Fruit fly (Drosophila melanogaster) whole organism, embryonic: ENCODE results near the gene MsR2.
A peak's percentile ranks its signal among the peaks of the same experiment; 100 is the strongest.

Experiments used
- Abd-B ChIP-seq: fragments of 200-800 bp; sonication (Bioruptor generic); optimal IDR thresholded peaks from 2 replicates; lab custom pipeline; 2018; ENCODE audit warnings: missing biosample characterization, mild to moderate bottlenecking, missing genetic modification characterization, moderate library complexity
- Adf1 ChIP-seq: fragments of 200-800 bp; sonication (Bioruptor generic); IDR thresholded peaks from 2 replicates; pipeline ENCODE4 v1.3.6; 2022; ENCODE audit warnings: missing biosample characterization, missing genetic modification characterization
- C15 ChIP-seq: fragments of 200-800 bp; sonication (Bioruptor generic); IDR thresholded peaks from 3 replicates; pipeline ENCODE4 v1.3.6; 2022; ENCODE audit warnings: missing biosample characterization, missing genetic modification characterization
- CG10654 ChIP-seq: fragments of 200-800 bp; sonication (Bioruptor generic); optimal IDR thresholded peaks from 2 replicates; lab custom pipeline; 2016; ENCODE audit warnings: missing biosample characterization, missing genetic modification characterization
- CG1233 ChIP-seq: fragments of 200-800 bp; sonication (Bioruptor generic); optimal IDR thresholded peaks from 4 replicates; lab custom pipeline; 2018; ENCODE audit warnings: missing biosample characterization, mild to moderate bottlenecking, missing genetic modification characterization
- CG12391 ChIP-seq: fragments of 200-800 bp; sonication (Bioruptor generic); optimal IDR thresholded peaks from 3 replicates; lab custom pipeline; 2018; ENCODE audit warnings: missing biosample characterization, mild to moderate bottlenecking, missing genetic modification characterization, moderate library complexity
- CG18476 ChIP-seq: fragments of 200-800 bp; sonication (Bioruptor generic); optimal IDR thresholded peaks from 2 replicates; lab custom pipeline; 2016; ENCODE audit warnings: missing biosample characterization, mild to moderate bottlenecking, missing genetic modification characterization
- CG2116 ChIP-seq: fragments of 200-800 bp; sonication (Bioruptor generic); optimal IDR thresholded peaks from 3 replicates; lab custom pipeline; 2018; ENCODE audit warnings: missing biosample characterization, mild to moderate bottlenecking, missing genetic modification characterization
- CG32767 ChIP-seq: fragments of 200-800 bp; sonication (Bioruptor generic); IDR thresholded peaks from 2 replicates; pipeline ENCODE4 v1.3.6; 2022; ENCODE audit warnings: missing biosample characterization, missing genetic modification characterization
- CG32772 ChIP-seq: fragments of 200-800 bp; sonication (Bioruptor generic); IDR thresholded peaks from 2 replicates; pipeline ENCODE4 v1.3.6; 2022; ENCODE audit warnings: missing biosample characterization, missing genetic modification characterization
- CG34224 ChIP-seq: fragments of 200-800 bp; sonication (Bioruptor generic); IDR thresholded peaks from 3 replicates; pipeline ENCODE4 v1.3.6; 2022; ENCODE audit warnings: missing biosample characterization, missing genetic modification characterization; ENCODE audit not compliant: partially characterized antibody
- CG34376 ChIP-seq: fragments of 200-800 bp; sonication (Bioruptor generic); optimal IDR thresholded peaks from 2 replicates; lab custom pipeline; 2018; ENCODE audit warnings: missing biosample characterization, mild to moderate bottlenecking, missing genetic modification characterization
- CG42726 ChIP-seq: fragments of 200-800 bp; sonication (Bioruptor generic); IDR thresholded peaks from 2 replicates; pipeline ENCODE4 v1.3.6; 2022; ENCODE audit warnings: missing biosample characterization, missing genetic modification characterization; ENCODE audit not compliant: partially characterized antibody
- CG6689 ChIP-seq: fragments of 200-800 bp; sonication (Bioruptor generic); IDR thresholded peaks from 2 replicates; pipeline ENCODE4 v1.3.6; 2022; ENCODE audit warnings: missing biosample characterization, missing genetic modification characterization
- CG8089 ChIP-seq: fragments of 200-800 bp; sonication (Bioruptor generic); optimal IDR thresholded peaks from 3 replicates; lab custom pipeline; 2016; ENCODE audit warnings: missing biosample characterization, missing genetic modification characterization
- CG8281 ChIP-seq: fragments of 200-800 bp; sonication (Bioruptor generic); optimal IDR thresholded peaks from 2 replicates; lab custom pipeline; 2018; ENCODE audit warnings: missing biosample characterization, mild to moderate bottlenecking, missing genetic modification characterization, moderate library complexity
- CG8290 ChIP-seq, 3 experiments: fragments of 200-800 bp; sonication (Bioruptor generic); optimal IDR thresholded peaks; 2 replicates each; lab custom pipeline; 2016 to 2019; ENCODE audit warnings: missing biosample characterization in 3 of 3, missing genetic modification characterization in 3 of 3, mild to moderate bottlenecking in 2 of 3, moderate library complexity in 1 of 3
- CG8359 ChIP-seq: fragments of 200-800 bp; sonication (Bioruptor generic); optimal IDR thresholded peaks from 2 replicates; lab custom pipeline; 2017; ENCODE audit warnings: missing biosample characterization, mild to moderate bottlenecking, missing genetic modification characterization, borderline replicate concordance
- CG8765 ChIP-seq: fragments of 200-800 bp; sonication (Bioruptor generic); IDR thresholded peaks from 2 replicates; pipeline ENCODE4 v1.3.6; 2022; ENCODE audit warnings: missing biosample characterization, missing genetic modification characterization
- CG9797 ChIP-seq: fragments of 200-800 bp; sonication (Bioruptor generic); optimal IDR thresholded peaks from 3 replicates; lab custom pipeline; 2018; ENCODE audit warnings: missing biosample characterization, mild to moderate bottlenecking, missing genetic modification characterization
- CHES-1-like ChIP-seq: fragments of 200-800 bp; sonication (Bioruptor generic); optimal IDR thresholded peaks from 2 replicates; lab custom pipeline; 2016; ENCODE audit warnings: missing biosample characterization, missing genetic modification characterization
- CTCF ChIP-seq: fragments of 200-800 bp; sonication (Bioruptor generic); optimal IDR thresholded peaks from 2 replicates; lab custom pipeline; 2017; ENCODE audit warnings: missing biosample characterization, mild to moderate bottlenecking, missing genetic modification characterization, moderate library complexity
- Dek ChIP-seq: fragments of 200-800 bp; sonication (Bioruptor generic); optimal IDR thresholded peaks from 3 replicates; lab custom pipeline; 2019; ENCODE audit warnings: missing biosample characterization, mild to moderate bottlenecking, missing genetic modification characterization, moderate library complexity
- Dip3 ChIP-seq: fragments of 200-800 bp; sonication (Bioruptor generic); optimal IDR thresholded peaks from 3 replicates; lab custom pipeline; 2016; ENCODE audit warnings: missing biosample characterization, missing genetic modification characterization
- Kr ChIP-seq: fragments of 200-800 bp; sonication (Bioruptor generic); optimal IDR thresholded peaks from 2 replicates; lab custom pipeline; 2017; ENCODE audit warnings: missing biosample characterization, mild to moderate bottlenecking, missing genetic modification characterization
- MTF-1 ChIP-seq: fragments of 200-800 bp; sonication (Bioruptor generic); optimal IDR thresholded peaks from 2 replicates; lab custom pipeline; 2018; ENCODE audit warnings: missing biosample characterization, mild to moderate bottlenecking, missing genetic modification characterization, borderline replicate concordance
- Mad ChIP-seq: fragments of 200-800 bp; sonication (Bioruptor generic); optimal IDR thresholded peaks from 2 replicates; lab custom pipeline; 2016; ENCODE audit warnings: missing biosample characterization, missing genetic modification characterization
- Neu2 ChIP-seq: fragments of 200-800 bp; sonication (Bioruptor generic); optimal IDR thresholded peaks from 3 replicates; lab custom pipeline; 2016; ENCODE audit warnings: missing biosample characterization, missing genetic modification characterization, borderline replicate concordance
- Vsx1 ChIP-seq: fragments of 200-800 bp; sonication (Bioruptor generic); optimal IDR thresholded peaks from 2 replicates; lab custom pipeline; 2017; ENCODE audit warnings: missing biosample characterization, mild to moderate bottlenecking, missing genetic modification characterization, missing genetic modification reagents
- aop ChIP-seq: fragments of 200-800 bp; sonication (Bioruptor generic); IDR thresholded peaks from 2 replicates; pipeline ENCODE4 v1.3.6; 2022; ENCODE audit warnings: missing biosample characterization, missing genetic modification characterization
- bigmax ChIP-seq: fragments of 200-800 bp; sonication (Bioruptor generic); optimal IDR thresholded peaks from 2 replicates; lab custom pipeline; 2018; ENCODE audit warnings: missing biosample characterization, mild to moderate bottlenecking, missing genetic modification characterization
- bowl ChIP-seq: fragments of 200-800 bp; sonication (Bioruptor generic); IDR thresholded peaks from 2 replicates; pipeline ENCODE4 v1.3.6; 2022; ENCODE audit warnings: missing biosample characterization, missing genetic modification characterization
- caup ChIP-seq: fragments of 200-800 bp; sonication (Bioruptor generic); optimal IDR thresholded peaks from 3 replicates; lab custom pipeline; 2017; ENCODE audit warnings: missing biosample characterization, mild to moderate bottlenecking, missing genetic modification characterization, moderate library complexity; ENCODE audit not compliant: severe bottlenecking
- corto ChIP-seq: fragments of 200-800 bp; sonication (Bioruptor generic); optimal IDR thresholded peaks from 2 replicates; lab custom pipeline; 2016; ENCODE audit warnings: missing biosample characterization, mild to moderate bottlenecking, missing genetic modification characterization, moderate library complexity
- crp ChIP-seq, 2 experiments: fragments of 200-800 bp; sonication (Bioruptor generic); optimal IDR thresholded peaks; 2 replicates in 1 of 2; 3 replicates in 1 of 2; lab custom pipeline; 2017; ENCODE audit warnings: missing biosample characterization in 2 of 2, missing genetic modification characterization in 2 of 2, mild to moderate bottlenecking in 1 of 2, moderate library complexity in 1 of 2
- cwo ChIP-seq: fragments of 200-800 bp; sonication (Bioruptor generic); optimal IDR thresholded peaks from 3 replicates; lab custom pipeline; 2017; ENCODE audit warnings: missing biosample characterization, missing genetic modification characterization, mild to moderate bottlenecking, moderate library complexity, missing genetic modification reagents
- dati ChIP-seq: fragments of 200-800 bp; sonication (Bioruptor generic); IDR thresholded peaks from 2 replicates; pipeline ENCODE4 v1.3.6; 2022; ENCODE audit warnings: missing biosample characterization, missing genetic modification characterization
- gt ChIP-seq: fragments of 200-800 bp; sonication (Bioruptor generic); IDR thresholded peaks from 2 replicates; pipeline ENCODE4 v1.3.6; 2022; ENCODE audit warnings: missing biosample characterization, missing genetic modification characterization
- klu ChIP-seq: fragments of 200-800 bp; sonication (Bioruptor generic); IDR thresholded peaks from 2 replicates; pipeline ENCODE4 v1.3.6; 2022; ENCODE audit warnings: missing biosample characterization, missing genetic modification characterization
- knrl ChIP-seq: fragments of 200-800 bp; sonication (Bioruptor generic); IDR thresholded peaks from 3 replicates; pipeline ENCODE4 v1.3.6; 2022; ENCODE audit warnings: missing biosample characterization, missing genetic modification characterization; ENCODE audit not compliant: partially characterized antibody
- lmd ChIP-seq: fragments of 200-800 bp; sonication (Bioruptor generic); IDR thresholded peaks from 2 replicates; pipeline ENCODE4 v1.3.6; 2022; ENCODE audit warnings: missing biosample characterization, missing genetic modification characterization
- nom ChIP-seq: fragments of 200-800 bp; sonication (Bioruptor generic); optimal IDR thresholded peaks from 2 replicates; lab custom pipeline; 2017; ENCODE audit warnings: missing biosample characterization, missing genetic modification characterization, mild to moderate bottlenecking, moderate library complexity, missing genetic modification reagents
- pan ChIP-seq, 4 experiments: fragments of >200 bp in 3 of 4; fragments of 200-800 bp in 1 of 4; sonication (Bioruptor generic) in 1 of 4; optimal IDR thresholded peaks in 3 of 4; IDR thresholded peaks in 1 of 4; 2 replicates each; pipeline versions ENCODE4 v1.3.6 to Lab custom; 2017 to 2022; ENCODE audit warnings: missing biosample characterization in 2 of 4, missing genetic modification characterization in 2 of 4, mixed read lengths in 1 of 4
- phol ChIP-seq: fragments of 200-800 bp; sonication (Bioruptor generic); optimal IDR thresholded peaks from 3 replicates; lab custom pipeline; 2018; ENCODE audit warnings: missing biosample characterization, mild to moderate bottlenecking, missing genetic modification characterization, moderate library complexity
- psq ChIP-seq: fragments of 200-800 bp; sonication (Bioruptor generic); optimal IDR thresholded peaks from 2 replicates; lab custom pipeline; 2017; ENCODE audit warnings: missing biosample characterization, missing genetic modification characterization
- salm ChIP-seq: fragments of 200-800 bp; sonication (Bioruptor generic); optimal IDR thresholded peaks from 2 replicates; lab custom pipeline; 2018; ENCODE audit warnings: missing biosample characterization, mild to moderate bottlenecking, missing genetic modification characterization
- sens-2 ChIP-seq: fragments of 200-800 bp; sonication (Bioruptor generic); IDR thresholded peaks from 2 replicates; pipeline ENCODE4 v1.3.6; 2022; ENCODE audit warnings: missing biosample characterization, missing genetic modification characterization
- sima ChIP-seq: fragments of 200-800 bp; sonication (Bioruptor generic); optimal IDR thresholded peaks from 2 replicates; lab custom pipeline; 2016; ENCODE audit warnings: missing biosample characterization, missing genetic modification characterization

The MsR2 gene

dm6 chr3L:2257412-2257862, 25.2 kb upstream of the MsR2 start, which contains the start of the genes CG1275 and Elp5 (continued):
- TF ChIP-seq Dip3 (peak; percentile 97), CG8281 (tag; lab: Kevin White, UChicago) (peak; percentile 93), CTCF (GFP tag; lab: Kevin White, UChicago) (peak; percentile 38), Neu2 (GFP tag; lab: Kevin White, UChicago) (peak; percentile 87), gt (GFP tag; lab: Robert Waterston, UW) (peak; percentile 99), bigmax (GFP tag; lab: Kevin White, UChicago) (peak; percentile 75), klu (GFP tag; lab: Robert Waterston, UW) (peak; percentile 99), CG32767 (peak; percentile 99), CG10654 (peak; percentile 93), Kr (GFP tag; lab: Kevin White, UChicago) (peak; percentile 45), sens-2 (peak; percentile 99), CG9797 (GFP tag; lab: Kevin White, UChicago) (peak; percentile 57), CHES-1-like (GFP tag; lab: Kevin White, UChicago) (peak; percentile 96), CG34376 (peak; percentile 97), CG6689 (GFP tag; lab: Robert Waterston, UW) (peak; percentile 99), CG34224 (GFP tag; lab: Robert Waterston, UW) (no peak), phol (tag; lab: Kevin White, UChicago) (peak; percentile 96), crp (GFP tag; optimal IDR thresholded peaks at IDR 0.05; lab: Kevin White, UChicago) (peak in 1 of 2 experiments; percentile 71), cwo (peak; percentile 93), dati (peak; percentile 99), CG42726 (GFP tag; lab: Robert Waterston, UW) (no peak), CG1233 (GFP tag; lab: Kevin White, UChicago) (peak; percentile 99), CG2116 (GFP tag; lab: Kevin White, UChicago) (peak; percentile 85), CG18476 (GFP tag; lab: Kevin White, UChicago) (peak; percentile 95), CG8089 (GFP tag; lab: Kevin White, UChicago) (peak; percentile 94), pan (optimal IDR thresholded peaks at IDR 0.05; lab: Kevin White, UChicago) (no peak), pan (GFP tag; optimal IDR thresholded peaks at IDR 0.05 in 1 of 2, IDR thresholded peaks at IDR 0.05 in 1 of 2) (peak in 1 of 2 experiments; percentile 100), corto (GFP tag; lab: Kevin White, UChicago) (peak; percentile 96), psq (GFP tag; lab: Kevin White, UChicago) (peak; percentile 91), Vsx1 (GFP tag; lab: Kevin White, UChicago) (peak; percentile 96), MTF-1 (GFP tag; lab: Kevin White, UChicago) (peak; percentile 89), CG8359 (GFP tag; lab: Kevin White, UChicago) (peak; percentile 85), CG8765 (GFP tag; lab: Robert Waterston, UW) (peak; percentile 99), CG32772 (GFP tag; lab: Robert Waterston, UW) (peak; percentile 100), Abd-B (peak; percentile 98), bowl (GFP tag; lab: Robert Waterston, UW) (peak; percentile 98), lmd (GFP tag; lab: Robert Waterston, UW) (peak; percentile 100), C15 (GFP tag; lab: Robert Waterston, UW) (peak; percentile 99), aop (GFP tag; lab: Robert Waterston, UW) (peak; percentile 98), nom (GFP tag; lab: Kevin White, UChicago) (peak; percentile 93), Adf1 (GFP tag; lab: Robert Waterston, UW) (peak; percentile 90), CG12391 (tag; lab: Kevin White, UChicago) (peak; percentile 98), Dek (tag; lab: Kevin White, UChicago) (peak; percentile 98), caup (peak; percentile 97), Mad (GFP tag; lab: Kevin White, UChicago) (peak; percentile 97), CG8290 (GFP tag; optimal IDR thresholded peaks at IDR 0.05; lab: Kevin White, UChicago) (peak; percentile 87), CG8290 (tag; optimal IDR thresholded peaks at IDR 0.05; lab: Kevin White, UChicago) (peak; percentile 82 to 98), sima (GFP tag; lab: Kevin White, UChicago) (peak; percentile 96), salm (tag; lab: Kevin White, UChicago) (peak; percentile 97), knrl (GFP tag; lab: Robert Waterston, UW) (peak; percentile 45; the same call in 2 of the 3 replicates)
